Fruit fly (Drosophila melanogaster): Measurements from ENCODE around the gene CG7739.

DNA sequence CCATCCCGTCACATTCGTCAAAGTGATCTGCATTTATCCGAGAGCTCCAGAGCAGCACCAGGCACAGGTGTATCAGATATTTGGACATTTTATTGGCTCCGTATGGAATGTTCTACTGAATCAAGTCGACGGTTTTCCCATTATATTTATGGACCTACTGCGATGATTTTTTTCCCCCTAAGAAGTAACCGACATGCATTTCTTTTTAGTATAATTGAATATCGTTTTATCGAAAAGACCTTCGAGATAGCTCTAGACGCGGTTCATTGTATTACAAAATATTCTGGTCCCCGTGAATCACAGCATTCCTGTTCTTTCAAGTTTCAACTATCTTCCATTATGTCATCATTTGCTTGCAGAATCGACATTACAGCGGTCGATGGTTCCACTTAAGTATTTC lies 33.7 kb downstream of the CG7739 start, which contains the start of gene obst-H:
- no peak for TF ChIP-seq CG9705 (GFP tag; optimal IDR thresholded peaks at IDR 0.05)
- TF ChIP-seq Vsx2 (GFP tag; optimal IDR thresholded peaks at IDR 0.05; ENCODE audit: partially characterized antibody): no peak
- TF ChIP-seq pan (optimal IDR thresholded peaks at IDR 0.05): no peak
- TF ChIP-seq Dfd (GFP tag; optimal IDR thresholded peaks at IDR 0.05): no peak

Measured in whole organism, wandering third instar larva.